Worm (Caenorhabditis elegans) whole organism, L4 larva: ENCODE measurements around the gene F56F11.1.
A peak's percentile ranks its signal among the peaks of the same experiment; 100 is the strongest.

Experiments used
- F37D6.2 ChIP-seq: sonication (generic microtip); optimal IDR thresholded peaks from 2 replicates; lab custom pipeline; 2016; ENCODE audit warnings: mild to moderate bottlenecking, missing genetic modification characterization, missing compliant biosample characterization
- T20F7.1 ChIP-seq: fragments of 200-800 bp; sonication (Bioruptor generic); optimal IDR thresholded peaks from 2 replicates; lab custom pipeline; 2018; ENCODE audit warnings: mild to moderate bottlenecking, missing genetic modification characterization, missing compliant biosample characterization
- Y105C5A.15 ChIP-seq: fragments of 200-800 bp; sonication (Bioruptor generic); IDR thresholded peaks from 2 replicates; pipeline ENCODE4 v1.3.6; 2022; ENCODE audit warnings: missing genetic modification characterization, missing compliant biosample characterization
- Y5F2A.4 ChIP-seq: fragments of 200-800 bp; sonication (Bioruptor generic); optimal IDR thresholded peaks from 2 replicates; lab custom pipeline; 2018; ENCODE audit warnings: mild to moderate bottlenecking, missing genetic modification characterization, missing compliant biosample characterization
- ZK337.2 ChIP-seq: fragments of 200-800 bp; sonication (Bioruptor generic); IDR thresholded peaks from 2 replicates; pipeline ENCODE4 v1.3.6; 2022; ENCODE audit warnings: missing genetic modification reagents, missing genetic modification characterization, missing compliant biosample characterization
- ZK546.5 ChIP-seq, 2 experiments: sonication (generic microtip); optimal IDR thresholded peaks; 2 replicates each; lab custom pipeline; 2017; ENCODE audit warnings: missing biosample characterization in 2 of 2, missing genetic modification characterization in 2 of 2
- aha-1 ChIP-seq: fragments of 150-350 bp; peaks from one replicate; lab custom pipeline; 2014; ENCODE audit warnings: missing biosample characterization, missing genetic modification characterization
- aly-2 ChIP-seq: sonication (generic microtip); optimal IDR thresholded peaks from 2 replicates; lab custom pipeline; 2018; ENCODE audit warnings: missing biosample characterization, missing genetic modification characterization
- arid-1 ChIP-seq: fragments of 200-800 bp; sonication (Bioruptor generic); conservative IDR thresholded peaks from 2 replicates; pipeline ENCODE4 v1.3.6; 2022; ENCODE audit warnings: missing genetic modification reagents, missing genetic modification characterization, missing compliant biosample characterization
- attf-4 ChIP-seq: sonication (generic microtip); optimal IDR thresholded peaks from 3 replicates; lab custom pipeline; 2017; ENCODE audit warnings: missing biosample characterization, missing genetic modification characterization
- ceh-20 ChIP-seq: fragments of 200-800 bp; sonication (Bioruptor generic); IDR thresholded peaks from 2 replicates; pipeline ENCODE4 v1.3.6; 2022; ENCODE audit warnings: missing genetic modification reagents, missing genetic modification characterization, missing compliant biosample characterization
- ceh-28 ChIP-seq: fragments of 150-350 bp; optimal IDR thresholded peaks from 2 replicates; lab custom pipeline; 2014; ENCODE audit warnings: missing biosample characterization, missing genetic modification reagents, missing genetic modification characterization
- ceh-44 ChIP-seq: fragments of 200-800 bp; sonication (Bioruptor generic); IDR thresholded peaks from 2 replicates; pipeline ENCODE4 v1.3.6; 2022; ENCODE audit warnings: missing genetic modification reagents, missing genetic modification characterization, missing compliant biosample characterization
- ceh-82 ChIP-seq: sonication (generic microtip); optimal IDR thresholded peaks from 2 replicates; lab custom pipeline; 2017; ENCODE audit warnings: missing biosample characterization, missing genetic modification characterization
- ces-1 ChIP-seq: fragments of 150-350 bp; sonication (generic microtip); optimal IDR thresholded peaks from 4 replicates; lab custom pipeline; 2014; ENCODE audit warnings: missing biosample characterization, missing genetic modification reagents, missing genetic modification characterization
- cey-2 ChIP-seq: sonication (generic microtip); optimal IDR thresholded peaks from 3 replicates; lab custom pipeline; 2017; ENCODE audit warnings: missing genetic modification characterization, mild to moderate bottlenecking, missing compliant biosample characterization, antibody characterized with exemption, borderline replicate concordance; ENCODE audit not compliant: insufficient read depth
- daf-16 ChIP-seq, 3 experiments: sonication (generic microtip); optimal IDR thresholded peaks; 2 replicates each; lab custom pipeline; 2016 to 2017; ENCODE audit warnings: missing genetic modification characterization in 3 of 3, missing genetic modification reagents in 3 of 3, mild to moderate bottlenecking in 2 of 3, missing compliant biosample characterization in 2 of 3, missing biosample characterization in 1 of 3, moderate library complexity in 1 of 3
- daf-19 ChIP-seq: fragments of 200-800 bp; sonication (Bioruptor generic); conservative IDR thresholded peaks from 2 replicates; pipeline ENCODE4 v1.3.6; 2022; ENCODE audit warnings: missing genetic modification characterization, missing compliant biosample characterization
- dmd-8 ChIP-seq: fragments of 200-800 bp; sonication (Bioruptor generic); IDR thresholded peaks from 2 replicates; pipeline ENCODE4 v1.3.6; 2022; ENCODE audit warnings: missing genetic modification characterization, missing compliant biosample characterization
- dmd-9 ChIP-seq: fragments of 200-800 bp; sonication (Bioruptor generic); IDR thresholded peaks from 2 replicates; pipeline ENCODE4 v1.3.6; 2022; ENCODE audit warnings: missing genetic modification reagents, missing genetic modification characterization, missing compliant biosample characterization
- duxl-1 ChIP-seq: sonication (generic microtip); optimal IDR thresholded peaks from 2 replicates; lab custom pipeline; 2016; ENCODE audit warnings: mild to moderate bottlenecking, missing genetic modification characterization, moderate library complexity, missing compliant biosample characterization; ENCODE audit not compliant: poor library complexity
- egl-43 ChIP-seq: fragments of 200-800 bp; sonication (Bioruptor generic); IDR thresholded peaks from 2 replicates; pipeline ENCODE4 v1.3.6; 2022; ENCODE audit warnings: missing genetic modification reagents, missing genetic modification characterization, missing compliant biosample characterization
- fkh-10 ChIP-seq: fragments of 150-350 bp; optimal IDR thresholded peaks from 2 replicates; lab custom pipeline; 2014; ENCODE audit warnings: missing biosample characterization, missing genetic modification reagents, missing genetic modification characterization
- gei-8 ChIP-seq: fragments of 200-800 bp; sonication (Bioruptor generic); optimal IDR thresholded peaks from 2 replicates; lab custom pipeline; 2018; ENCODE audit warnings: mild to moderate bottlenecking, missing genetic modification characterization, missing compliant biosample characterization
- hlh-30 ChIP-seq: sonication (generic microtip); optimal IDR thresholded peaks from 2 replicates; lab custom pipeline; 2017; ENCODE audit warnings: antibody characterized with exemption, mild to moderate bottlenecking, missing genetic modification characterization, missing compliant biosample characterization; ENCODE audit not compliant: insufficient read depth
- hmg-1.1 ChIP-seq: fragments of 200-800 bp; sonication (Bioruptor generic); IDR thresholded peaks from 2 replicates; pipeline ENCODE4 v1.3.6; 2022; ENCODE audit warnings: missing genetic modification reagents, missing genetic modification characterization, missing compliant biosample characterization
- lim-7 ChIP-seq: fragments of 200-800 bp; sonication (Bioruptor generic); IDR thresholded peaks from 2 replicates; pipeline ENCODE4 v1.3.6; 2022; ENCODE audit warnings: missing genetic modification characterization, missing compliant biosample characterization
- lin-13 ChIP-seq: fragments of 150-350 bp; optimal IDR thresholded peaks from 2 replicates; lab custom pipeline; 2014; ENCODE audit warnings: missing biosample characterization, missing genetic modification reagents, missing genetic modification characterization
- lin-15B ChIP-seq: fragments of 150-350 bp; sonication (generic microtip); optimal IDR thresholded peaks from 3 replicates; lab custom pipeline; 2014; ENCODE audit warnings: missing biosample characterization, missing genetic modification characterization
- lin-29 ChIP-seq: fragments of 200-800 bp; sonication (Bioruptor generic); IDR thresholded peaks from 2 replicates; pipeline ENCODE4 v1.3.6; 2022; ENCODE audit warnings: missing genetic modification reagents, missing genetic modification characterization, missing compliant biosample characterization
- lsy-2 ChIP-seq, 2 experiments: fragments of 150-350 bp in 1 of 2; sonication (generic microtip) in 1 of 2; optimal IDR thresholded peaks; 2 replicates each; lab custom pipeline; 2014 to 2017; ENCODE audit warnings: missing biosample characterization in 2 of 2, missing genetic modification characterization in 2 of 2
- madf-9 ChIP-seq: fragments of 200-800 bp; sonication (Bioruptor generic); conservative IDR thresholded peaks from 2 replicates; pipeline ENCODE4 v1.3.6; 2022; ENCODE audit warnings: missing genetic modification reagents, missing genetic modification characterization, missing compliant biosample characterization
- mdl-1 ChIP-seq, 2 experiments: fragments of 150-350 bp in 1 of 2; sonication (generic microtip) in 1 of 2; optimal IDR thresholded peaks; 2 replicates each; lab custom pipeline; 2014 to 2017; ENCODE audit warnings: missing biosample characterization in 2 of 2, missing genetic modification characterization in 2 of 2
- mdt-29 ChIP-seq: fragments of 200-800 bp; sonication (Bioruptor generic); IDR thresholded peaks from 2 replicates; pipeline ENCODE4 v1.3.6; 2022; ENCODE audit warnings: missing genetic modification reagents, missing genetic modification characterization, missing compliant biosample characterization
- nhr-102 ChIP-seq: sonication (generic microtip); optimal IDR thresholded peaks from 2 replicates; lab custom pipeline; 2016; ENCODE audit warnings: mild to moderate bottlenecking, missing genetic modification characterization, moderate library complexity, missing compliant biosample characterization
- nhr-11 ChIP-seq: fragments of 150-350 bp; optimal IDR thresholded peaks from 2 replicates; lab custom pipeline; 2014; ENCODE audit warnings: missing biosample characterization, missing genetic modification characterization
- nhr-42 ChIP-seq: fragments of 200-800 bp; sonication (Bioruptor generic); IDR thresholded peaks from 2 replicates; pipeline ENCODE4 v1.3.6; 2022; ENCODE audit warnings: missing genetic modification characterization, missing compliant biosample characterization
- nhr-6 ChIP-seq: fragments of 150-350 bp; optimal IDR thresholded peaks from 2 replicates; lab custom pipeline; 2014; ENCODE audit warnings: missing biosample characterization, missing genetic modification characterization
- php-3 ChIP-seq: fragments of 200-800 bp; sonication (Bioruptor generic); IDR thresholded peaks from 2 replicates; pipeline ENCODE4 v1.3.6; 2022; ENCODE audit warnings: missing genetic modification reagents, missing genetic modification characterization, missing compliant biosample characterization
- pqm-1 ChIP-seq: sonication (generic microtip); optimal IDR thresholded peaks from 2 replicates; lab custom pipeline; 2017; ENCODE audit warnings: missing biosample characterization, missing genetic modification characterization
- rbr-2 ChIP-seq: sonication (generic microtip); optimal IDR thresholded peaks from 2 replicates; lab custom pipeline; 2016; ENCODE audit warnings: missing genotype, missing genetic modification characterization, missing compliant biosample characterization
- saeg-2 ChIP-seq: fragments of 200-800 bp; sonication (Bioruptor generic); IDR thresholded peaks from 2 replicates; pipeline ENCODE4 v1.3.6; 2022; ENCODE audit warnings: missing genetic modification reagents, missing genetic modification characterization, missing compliant biosample characterization
- set-16 ChIP-seq: fragments of 200-800 bp; sonication (Bioruptor generic); IDR thresholded peaks from 2 replicates; pipeline ENCODE4 v1.3.6; 2022; ENCODE audit warnings: missing genetic modification reagents, missing genetic modification characterization, missing compliant biosample characterization
- snpc-4 ChIP-seq: fragments of 150-350 bp; optimal IDR thresholded peaks from 2 replicates; lab custom pipeline; 2014; ENCODE audit warnings: missing biosample characterization, missing genetic modification characterization
- spr-1 ChIP-seq: sonication (generic microtip); optimal IDR thresholded peaks from 2 replicates; lab custom pipeline; 2016; ENCODE audit warnings: mild to moderate bottlenecking, missing genetic modification characterization, missing compliant biosample characterization
- unc-39 ChIP-seq: sonication (generic microtip); optimal IDR thresholded peaks from 2 replicates; lab custom pipeline; 2017; ENCODE audit warnings: missing biosample characterization, missing genetic modification characterization
- zag-1 ChIP-seq: fragments of 150-350 bp; optimal IDR thresholded peaks from 2 replicates; lab custom pipeline; 2014; ENCODE audit warnings: missing biosample characterization, missing genetic modification characterization
- zfp-2 ChIP-seq: sonication (generic microtip); optimal IDR thresholded peaks from 2 replicates; lab custom pipeline; 2016; ENCODE audit warnings: mild to moderate bottlenecking, missing genetic modification characterization, missing compliant biosample characterization
- zip-11 ChIP-seq: fragments of 200-800 bp; sonication (Bioruptor generic); IDR thresholded peaks from 2 replicates; pipeline ENCODE4 v1.3.6; 2022; ENCODE audit warnings: missing genetic modification characterization, missing compliant biosample characterization
- zip-2 ChIP-seq: fragments of 150-350 bp; optimal IDR thresholded peaks from 2 replicates; lab custom pipeline; 2014; ENCODE audit warnings: missing biosample characterization, missing genetic modification characterization
- ztf-11 ChIP-seq: fragments of 150-350 bp; optimal IDR thresholded peaks from 2 replicates; lab custom pipeline; 2014; ENCODE audit warnings: missing biosample characterization, missing genetic modification characterization

F56F11.1 gene

DNA sequence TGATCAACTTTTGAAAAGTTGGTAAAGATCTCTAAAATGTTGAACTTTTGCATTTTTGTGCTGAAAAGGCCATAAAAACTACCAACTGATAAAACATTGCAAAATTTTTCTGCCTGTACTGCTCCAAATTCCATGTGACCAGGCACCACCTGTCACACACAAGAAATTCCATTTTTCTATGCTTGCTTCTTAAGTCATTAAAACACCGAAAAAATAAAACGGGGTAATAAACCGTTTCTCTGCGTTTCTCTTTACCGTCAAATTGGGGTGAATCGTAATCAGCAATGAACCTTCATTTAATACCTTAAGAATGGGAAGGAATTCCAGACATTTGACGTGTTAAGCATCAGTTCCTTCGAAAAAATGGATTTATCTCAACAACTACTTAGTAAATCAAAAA is 21.3 kb upstream of the F56F11.1 start (continued):
- TF ChIP-seq nhr-102 (tag; lab: Kevin White, UChicago) = peak; percentile 23
- no peak for TF ChIP-seq madf-9 (GFP tag; lab: Robert Waterston, UW)
- no peak for TF ChIP-seq arid-1 (GFP tag; lab: Robert Waterston, UW)
- TF ChIP-seq unc-39 (tag; lab: Kevin White, UChicago) = no peak
- TF ChIP-seq dmd-9 (GFP tag; lab: Robert Waterston, UW) = no peak
- no peak for TF ChIP-seq lin-13
- no peak for TF ChIP-seq egl-43 (GFP tag; lab: Robert Waterston, UW)
- no peak for TF ChIP-seq ceh-28 (tag; lab: Kevin White, UChicago)
- TF ChIP-seq lim-7 (GFP tag; lab: Robert Waterston, UW) = no peak
- TF ChIP-seq zfp-2 (tag; lab: Kevin White, UChicago) = no peak
- TF ChIP-seq cey-2 (tag; lab: Kevin White, UChicago) = no peak
- TF ChIP-seq ceh-44 = no peak
- no peak for TF ChIP-seq Y105C5A.15 (GFP tag; lab: Robert Waterston, UW)
- no peak for TF ChIP-seq gei-8 (GFP tag; lab: Kevin White, UChicago)
- TF ChIP-seq nhr-6 = no peak
- TF ChIP-seq aly-2 (tag; lab: Kevin White, UChicago) = no peak
- no peak for TF ChIP-seq set-16 (GFP tag; lab: Robert Waterston, UW)
- no peak for TF ChIP-seq dmd-8
- no peak for TF ChIP-seq zag-1 (tag; lab: Kevin White, UChicago)
- no peak for TF ChIP-seq zip-11
- peak in 1 of 2 experiments; percentile 10 for TF ChIP-seq mdl-1 (tag; optimal IDR thresholded peaks at IDR 0.05; lab: Kevin White, UChicago)
- TF ChIP-seq hmg-1.1 (GFP tag; lab: Robert Waterston, UW) = no peak
- no peak for TF ChIP-seq ZK546.5 (tag; optimal IDR thresholded peaks at IDR 0.05; lab: Kevin White, UChicago)
- TF ChIP-seq F37D6.2 = no peak
- no peak for TF ChIP-seq nhr-42
- peak; percentile 99 for TF ChIP-seq php-3 (GFP tag; lab: Robert Waterston, UW)
- TF ChIP-seq snpc-4 (tag; lab: Kevin White, UChicago) = no peak
- no peak for TF ChIP-seq aha-1 (tag; lab: Kevin White, UChicago)
- no peak for TF ChIP-seq rbr-2 (tag; lab: Kevin White, UChicago)
- TF ChIP-seq T20F7.1 (GFP tag; lab: Kevin White, UChicago) = peak; percentile 43
- no peak for TF ChIP-seq zip-2 (tag; lab: Kevin White, UChicago)
- no peak for TF ChIP-seq spr-1
- no peak for TF ChIP-seq daf-16 (GFP tag; optimal IDR thresholded peaks at IDR 0.05; lab: Kevin White, UChicago)
- peak; percentile 92 for TF ChIP-seq daf-16 (tag; optimal IDR thresholded peaks at IDR 0.05; lab: Kevin White, UChicago)
- no peak for TF ChIP-seq ceh-20 (GFP tag; lab: Robert Waterston, UW)
- no peak for TF ChIP-seq saeg-2 (GFP tag; lab: Robert Waterston, UW)
- no peak for TF ChIP-seq lin-29 (GFP tag; lab: Robert Waterston, UW)
- no peak for TF ChIP-seq mdt-29 (GFP tag; lab: Robert Waterston, UW)
- no peak for TF ChIP-seq ceh-82
- TF ChIP-seq, all 104 proteins: peak for 18

DNA sequence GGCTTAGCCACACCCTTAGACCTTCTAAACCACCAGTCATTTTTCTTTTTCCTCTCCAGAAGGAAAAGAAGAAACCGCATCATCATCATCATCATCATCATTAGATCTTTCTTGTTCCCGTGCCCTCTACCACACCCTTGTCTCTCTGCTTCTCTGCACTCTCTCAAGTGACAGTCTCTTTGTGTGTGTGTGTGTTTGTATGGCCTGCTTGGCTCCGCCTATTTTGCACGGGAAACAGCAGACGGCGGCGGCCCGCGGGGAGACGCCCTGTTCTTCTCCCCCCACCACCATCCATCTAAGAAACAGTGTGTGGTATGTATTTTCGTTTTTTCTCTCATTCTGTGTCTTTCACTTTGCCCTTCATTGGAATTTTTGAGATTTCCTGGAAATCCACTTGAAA is 19.7 kb upstream of the F56F11.1 start:
- TF ChIP-seq pqm-1 (tag; lab: Kevin White, UChicago) (peak; percentile 15), lin-15B (no peak), nhr-11 (no peak), dmd-8 (no peak), ces-1 (GFP tag; lab: Kevin White, UChicago) (no peak), saeg-2 (GFP tag; lab: Robert Waterston, UW) (no peak), duxl-1 (no peak), daf-16 (GFP tag; optimal IDR thresholded peaks at IDR 0.05; lab: Kevin White, UChicago) (no peak), daf-16 (tag; optimal IDR thresholded peaks at IDR 0.05; lab: Kevin White, UChicago) (peak; percentile 49), lin-29 (GFP tag; lab: Robert Waterston, UW) (no peak), daf-19 (GFP tag; lab: Robert Waterston, UW) (no peak), attf-4 (tag; lab: Kevin White, UChicago) (no peak), ceh-28 (tag; lab: Kevin White, UChicago) (no peak), lsy-2 (tag; optimal IDR thresholded peaks at IDR 0.05; lab: Kevin White, UChicago) (peak in 1 of 2 experiments; percentile 59), hlh-30 (tag; lab: Kevin White, UChicago) (peak; percentile 95), mdt-29 (GFP tag; lab: Robert Waterston, UW) (no peak), snpc-4 (tag; lab: Kevin White, UChicago) (no peak), ZK337.2 (GFP tag; lab: Robert Waterston, UW) (no peak), Y5F2A.4 (GFP tag; lab: Kevin White, UChicago) (no peak), T20F7.1 (GFP tag; lab: Kevin White, UChicago) (no peak), mdl-1 (tag; optimal IDR thresholded peaks at IDR 0.05; lab: Kevin White, UChicago) (peak; percentile 33 to 94), ztf-11 (no peak), fkh-10 (no peak)
